Worm (Caenorhabditis elegans) whole organism, young adult: ENCODE data around the gene tost-1.

ENCODE experiments used
- B0019.2 ChIP-seq: fragments of 200-800 bp; sonication (Bioruptor generic); conservative IDR thresholded peaks from 2 replicates; pipeline ENCODE4 v1.3.6; 2022; ENCODE audit warnings: missing genetic modification reagents, missing genetic modification characterization, missing compliant biosample characterization
- B0261.1 ChIP-seq: sonication (generic microtip); optimal IDR thresholded peaks from 2 replicates; lab custom pipeline; 2016; ENCODE audit warnings: mild to moderate bottlenecking, missing genetic modification characterization, moderate library complexity, missing compliant biosample characterization
- C06A6.2 ChIP-seq: fragments of 200-800 bp; sonication (Bioruptor generic); conservative IDR thresholded peaks from 2 replicates; pipeline ENCODE4 v1.3.6; 2022; ENCODE audit warnings: missing genetic modification characterization, missing compliant biosample characterization
- D2030.7 ChIP-seq: fragments of 200-800 bp; sonication (Bioruptor generic); IDR thresholded peaks from 2 replicates; pipeline ENCODE4 v1.3.6; 2022; ENCODE audit warnings: missing genetic modification reagents, missing genetic modification characterization, missing compliant biosample characterization
- F10E7.11 ChIP-seq: sonication (generic microtip); optimal IDR thresholded peaks from 2 replicates; lab custom pipeline; 2017; ENCODE audit warnings: mild to moderate bottlenecking, missing genetic modification characterization, moderate library complexity, missing compliant biosample characterization
- F33H1.4 ChIP-seq: fragments of 200-800 bp; sonication (Bioruptor generic); IDR thresholded peaks from 2 replicates; pipeline ENCODE4 v1.3.6; 2022; ENCODE audit warnings: missing genetic modification reagents, missing genetic modification characterization, missing compliant biosample characterization
- F52B5.7 ChIP-seq: sonication (generic microtip); optimal IDR thresholded peaks from 2 replicates; lab custom pipeline; 2016; ENCODE audit warnings: mild to moderate bottlenecking, missing genetic modification characterization, missing compliant biosample characterization
- K12H6.12 ChIP-seq: fragments of 200-800 bp; sonication (Bioruptor generic); optimal IDR thresholded peaks from 2 replicates; lab custom pipeline; 2018; ENCODE audit warnings: mild to moderate bottlenecking, missing genetic modification characterization, missing compliant biosample characterization
- Y53G8AR.9 ChIP-seq: fragments of 200-800 bp; sonication (Bioruptor generic); conservative IDR thresholded peaks from 2 replicates; pipeline ENCODE4 v1.3.6; 2022; ENCODE audit warnings: missing genetic modification reagents, missing genetic modification characterization, missing compliant biosample characterization
- Y56A3A.18 ChIP-seq: fragments of 200-800 bp; sonication (Bioruptor generic); IDR thresholded peaks from 2 replicates; pipeline ENCODE4 v1.3.6; 2022; ENCODE audit warnings: missing genetic modification reagents, missing genetic modification characterization, missing compliant biosample characterization
- Y67H2A.10 ChIP-seq: fragments of 200-800 bp; sonication (Bioruptor generic); conservative IDR thresholded peaks from 2 replicates; pipeline ENCODE4 v1.3.6; 2022; ENCODE audit warnings: missing genetic modification reagents, missing genetic modification characterization, missing compliant biosample characterization
- ama-1 ChIP-seq, 3 experiments: fragments of 150-350 bp in 1 of 3; sonication (generic microtip) in 2 of 3; optimal IDR thresholded peaks; 2 replicates each; lab custom pipeline; 2014 to 2018; ENCODE audit warnings: missing biosample characterization in 2 of 3, missing genetic modification characterization in 2 of 3, missing genetic modification reagents in 2 of 3
- athp-1 ChIP-seq: sonication (generic microtip); optimal IDR thresholded peaks from 2 replicates; lab custom pipeline; 2017; ENCODE audit warnings: mild to moderate bottlenecking, missing genetic modification characterization, missing compliant biosample characterization
- cebp-1 ChIP-seq, 2 experiments: fragments of 200-800 bp in 1 of 2; sonication (Bioruptor generic) in 1 of 2; sonication (generic microtip) in 1 of 2; IDR thresholded peaks in 1 of 2; optimal IDR thresholded peaks in 1 of 2; 2 replicates each; pipeline versions ENCODE4 v1.3.6 to Lab custom; 2017 to 2022; ENCODE audit warnings: missing compliant biosample characterization in 2 of 2, missing genetic modification characterization in 2 of 2, mild to moderate bottlenecking in 1 of 2, missing genetic modification reagents in 1 of 2, moderate library complexity in 1 of 2
- ceh-40 ChIP-seq: fragments of 200-800 bp; sonication (Bioruptor generic); IDR thresholded peaks from 2 replicates; pipeline ENCODE4 v1.3.6; 2022; ENCODE audit warnings: missing genetic modification characterization, missing compliant biosample characterization
- ceh-79 ChIP-seq: sonication (generic microtip); optimal IDR thresholded peaks from 2 replicates; lab custom pipeline; 2017; ENCODE audit warnings: mild to moderate bottlenecking, missing genetic modification characterization, missing compliant biosample characterization
- ceh-91 ChIP-seq: fragments of 200-800 bp; sonication (Bioruptor generic); IDR thresholded peaks from 2 replicates; pipeline ENCODE4 v1.3.6; 2022; ENCODE audit warnings: missing genetic modification reagents, missing genetic modification characterization, missing compliant biosample characterization
- die-1 ChIP-seq: sonication (generic microtip); optimal IDR thresholded peaks from 2 replicates; lab custom pipeline; 2016; ENCODE audit warnings: missing genotype, mild to moderate bottlenecking, missing genetic modification characterization, missing compliant biosample characterization
- egl-18 ChIP-seq: fragments of 200-800 bp; sonication (Bioruptor generic); IDR thresholded peaks from 2 replicates; pipeline ENCODE4 v1.3.6; 2022; ENCODE audit warnings: missing genetic modification reagents, missing genetic modification characterization, missing compliant biosample characterization
- ekl-4 ChIP-seq: fragments of 200-800 bp; sonication (Bioruptor generic); IDR thresholded peaks from 2 replicates; pipeline ENCODE4 v1.3.6; 2022; ENCODE audit warnings: missing genetic modification reagents, missing genetic modification characterization, missing compliant biosample characterization
- ets-4 ChIP-seq: fragments of 200-800 bp; sonication (Bioruptor generic); optimal IDR thresholded peaks from 2 replicates; lab custom pipeline; 2018; ENCODE audit warnings: mild to moderate bottlenecking, missing genetic modification characterization, missing compliant biosample characterization
- fkh-3 ChIP-seq: sonication (generic microtip); optimal IDR thresholded peaks from 2 replicates; lab custom pipeline; 2016; ENCODE audit warnings: mild to moderate bottlenecking, missing genetic modification characterization, missing compliant biosample characterization
- gei-17 ChIP-seq: fragments of 200-800 bp; sonication (Bioruptor generic); optimal IDR thresholded peaks from 2 replicates; lab custom pipeline; 2018; ENCODE audit warnings: mild to moderate bottlenecking, missing genetic modification characterization, missing compliant biosample characterization
- hlh-12 ChIP-seq: sonication (generic microtip); optimal IDR thresholded peaks from 2 replicates; lab custom pipeline; 2016; ENCODE audit warnings: missing genetic modification characterization, missing compliant biosample characterization
- hsf-1 ChIP-seq: fragments of 200-800 bp; sonication (Bioruptor generic); IDR thresholded peaks from 2 replicates; pipeline ENCODE4 v1.3.6; 2022; ENCODE audit warnings: missing genetic modification reagents, missing genetic modification characterization, missing compliant biosample characterization
- lin-40 ChIP-seq: sonication (generic microtip); optimal IDR thresholded peaks from 2 replicates; lab custom pipeline; 2016; ENCODE audit warnings: missing genetic modification characterization, mild to moderate bottlenecking, missing compliant biosample characterization, missing genotype, missing genetic modification reagents
- lin-54 ChIP-seq: fragments of 200-800 bp; sonication (Bioruptor generic); optimal IDR thresholded peaks from 2 replicates; lab custom pipeline; 2018; ENCODE audit warnings: mild to moderate bottlenecking, missing genetic modification characterization, missing compliant biosample characterization
- lsl-1 ChIP-seq: fragments of 200-800 bp; sonication (Bioruptor generic); optimal IDR thresholded peaks from 2 replicates; lab custom pipeline; 2018; ENCODE audit warnings: mild to moderate bottlenecking, missing genetic modification characterization, moderate library complexity, missing compliant biosample characterization
- lsy-27 ChIP-seq: sonication (generic microtip); optimal IDR thresholded peaks from 2 replicates; lab custom pipeline; 2017; ENCODE audit warnings: missing genetic modification characterization, mild to moderate bottlenecking, missing compliant biosample characterization, antibody characterized with exemption, missing genotype, borderline replicate concordance; ENCODE audit not compliant: insufficient read depth
- madf-10 ChIP-seq: sonication (generic microtip); optimal IDR thresholded peaks from 2 replicates; lab custom pipeline; 2016; ENCODE audit warnings: mild to moderate bottlenecking, missing genetic modification characterization, missing compliant biosample characterization
- madf-3 ChIP-seq: fragments of 200-800 bp; sonication (Bioruptor generic); IDR thresholded peaks from 2 replicates; pipeline ENCODE4 v1.3.6; 2022; ENCODE audit warnings: missing genetic modification reagents, missing genetic modification characterization, missing compliant biosample characterization
- madf-6 ChIP-seq: fragments of 200-800 bp; sonication (Bioruptor generic); IDR thresholded peaks from 2 replicates; pipeline ENCODE4 v1.3.6; 2022; ENCODE audit warnings: missing genetic modification reagents, missing genetic modification characterization, missing compliant biosample characterization
- mel-28 ChIP-seq: sonication (generic microtip); optimal IDR thresholded peaks from 2 replicates; lab custom pipeline; 2016; ENCODE audit warnings: borderline replicate concordance, mild to moderate bottlenecking, missing genetic modification characterization, missing compliant biosample characterization
- nfya-1 ChIP-seq: sonication (generic microtip); optimal IDR thresholded peaks from 2 replicates; lab custom pipeline; 2017; ENCODE audit warnings: antibody characterized with exemption, missing compliant biosample characterization, missing genetic modification characterization, borderline replicate concordance; ENCODE audit not compliant: insufficient read depth
- nfya-2 ChIP-seq: fragments of 200-800 bp; sonication (Bioruptor generic); IDR thresholded peaks from 2 replicates; pipeline ENCODE4 v1.3.6; 2022; ENCODE audit warnings: missing genetic modification reagents, missing genetic modification characterization, missing compliant biosample characterization
- nfyb-1 ChIP-seq: fragments of 200-800 bp; sonication (Bioruptor generic); IDR thresholded peaks from 2 replicates; pipeline ENCODE4 v1.3.6; 2022; ENCODE audit warnings: missing genetic modification reagents, missing genetic modification characterization, missing compliant biosample characterization
- nhr-80 ChIP-seq: sonication (generic microtip); optimal IDR thresholded peaks from 2 replicates; lab custom pipeline; 2016; ENCODE audit warnings: missing genetic modification characterization, missing compliant biosample characterization
- rcor-1 ChIP-seq: fragments of 200-800 bp; sonication (Bioruptor generic); IDR thresholded peaks from 2 replicates; pipeline ENCODE4 v1.3.6; 2022; ENCODE audit warnings: missing genetic modification reagents, missing genetic modification characterization, missing compliant biosample characterization
- snpc-1.3 ChIP-seq: sonication (generic microtip); optimal IDR thresholded peaks from 2 replicates; lab custom pipeline; 2017; ENCODE audit warnings: missing genetic modification characterization, mild to moderate bottlenecking, missing compliant biosample characterization, antibody characterized with exemption, moderate library complexity, missing genotype, missing genetic modification reagents; ENCODE audit not compliant: insufficient read depth
- unc-130 ChIP-seq: sonication (generic microtip); optimal IDR thresholded peaks from 2 replicates; lab custom pipeline; 2016; ENCODE audit warnings: missing genetic modification reagents, missing genetic modification characterization, missing compliant biosample characterization
- unc-62 ChIP-seq: fragments of 150-350 bp; optimal IDR thresholded peaks from 2 replicates; lab custom pipeline; 2014; ENCODE audit warnings: missing biosample characterization, missing genetic modification reagents, missing genetic modification characterization
- xnd-1 ChIP-seq: sonication (generic microtip); optimal IDR thresholded peaks from 2 replicates; lab custom pipeline; 2016; ENCODE audit warnings: missing genotype, missing genetic modification reagents, missing genetic modification characterization, missing compliant biosample characterization
- zfh-2 ChIP-seq: fragments of 200-800 bp; sonication (Bioruptor generic); conservative IDR thresholded peaks from 2 replicates; pipeline ENCODE4 v1.3.6; 2022; ENCODE audit warnings: missing genetic modification reagents, missing genetic modification characterization, missing compliant biosample characterization
- zim-3 ChIP-seq: sonication (generic microtip); optimal IDR thresholded peaks from 2 replicates; lab custom pipeline; 2017; ENCODE audit warnings: mild to moderate bottlenecking, missing genetic modification characterization, moderate library complexity, missing compliant biosample characterization
- ztf-22 ChIP-seq: fragments of 200-800 bp; sonication (Bioruptor generic); optimal IDR thresholded peaks from 2 replicates; lab custom pipeline; 2018; ENCODE audit warnings: mild to moderate bottlenecking, missing genetic modification characterization, moderate library complexity, missing compliant biosample characterization

tost-1 gene

ce11 chrIII:4859039-4859438, 19.1 kb downstream of the tost-1 start, which contains the start of gene C35D10.6:
Gene C35D10.6, plus strand, starts transcription at chrIII:4859339.
- TF ChIP-seq ekl-4 (GFP tag; lab: Robert Waterston, UW) (no peak), lin-40 (tag; lab: Kevin White, UChicago) (no peak), zim-3 (tag; lab: Kevin White, UChicago) (no peak), rcor-1 (GFP tag; lab: Robert Waterston, UW) (no peak), Y53G8AR.9 (GFP tag; lab: Robert Waterston, UW) (no peak), madf-3 (GFP tag; lab: Robert Waterston, UW) (no peak), B0261.1 (tag; lab: Kevin White, UChicago) (no peak), cebp-1 (GFP tag; IDR thresholded peaks at IDR 0.05; lab: Robert Waterston, UW) (no peak), cebp-1 (tag; optimal IDR thresholded peaks at IDR 0.05; lab: Kevin White, UChicago) (no peak), D2030.7 (GFP tag; lab: Robert Waterston, UW) (no peak), ceh-91 (GFP tag; lab: Robert Waterston, UW) (no peak), ceh-79 (tag; lab: Kevin White, UChicago) (no peak)

- TF ChIP-seq mel-28 (tag; lab: Kevin White, UChicago) (no peak), F52B5.7 (tag; lab: Kevin White, UChicago) (no peak), ceh-91 (GFP tag; lab: Robert Waterston, UW) (no peak), nfyb-1 (GFP tag; lab: Robert Waterston, UW) (no peak), lsy-27 (tag; lab: Kevin White, UChicago) (no peak), madf-10 (tag; lab: Kevin White, UChicago) (no peak), hlh-12 (no peak), lsl-1 (GFP tag; lab: Kevin White, UChicago) (no peak), zim-3 (tag; lab: Kevin White, UChicago) (no peak), hsf-1 (GFP tag; lab: Robert Waterston, UW) (no peak), Y67H2A.10 (no peak), B0019.2 (no peak), Y56A3A.18 (no peak), xnd-1 (tag; lab: Kevin White, UChicago) (no peak), K12H6.12 (tag; lab: Kevin White, UChicago) (no peak), F10E7.11 (tag; lab: Kevin White, UChicago) (no peak), lin-54 (GFP tag; lab: Kevin White, UChicago) (no peak), ama-1 (optimal IDR thresholded peaks at IDR 0.05; lab: Kevin White, UChicago) (no peak), ama-1 (GFP tag; optimal IDR thresholded peaks at IDR 0.05; lab: Kevin White, UChicago) (no peak), nfya-2 (no peak), ztf-22 (GFP tag; lab: Kevin White, UChicago) (no peak)
Observed at ce11 chrIII:4856992-4857391, 21.1 kb downstream of the tost-1 start.

ce11 chrIII:4856109-4856508, 22.0 kb downstream of the tost-1 start, which contains the start of gene C35D10.7:
Gene C35D10.7, plus strand, starts transcription at chrIII:4856193.
- TF ChIP-seq unc-62 (GFP tag; lab: Kevin White, UChicago) (no peak), F33H1.4 (peak; percentile 75), die-1 (tag; lab: Kevin White, UChicago) (no peak), D2030.7 (GFP tag; lab: Robert Waterston, UW) (no peak), athp-1 (tag; lab: Kevin White, UChicago) (no peak), C06A6.2 (GFP tag; lab: Robert Waterston, UW) (no peak), gei-17 (no peak), fkh-3 (tag; lab: Kevin White, UChicago) (no peak), madf-6 (peak; percentile 73; the same call in 1 of the 2 replicates), xnd-1 (tag; lab: Kevin White, UChicago) (peak; percentile 14), ceh-40 (GFP tag; lab: Robert Waterston, UW) (no peak), snpc-1.3 (no peak), B0019.2 (no peak), ets-4 (GFP tag; lab: Kevin White, UChicago) (no peak), lsl-1 (GFP tag; lab: Kevin White, UChicago) (peak; percentile 88), nfya-1 (tag; lab: Kevin White, UChicago) (no peak), egl-18 (GFP tag; lab: Robert Waterston, UW) (no peak), zfh-2 (GFP tag; lab: Robert Waterston, UW) (no peak), unc-130 (GFP tag; lab: Kevin White, UChicago) (peak; percentile 25), nhr-80 (tag; lab: Kevin White, UChicago) (no peak)
